Fruit fly (Drosophila melanogaster): ENCODE results near the gene Lk.

The Lk gene

DNA sequence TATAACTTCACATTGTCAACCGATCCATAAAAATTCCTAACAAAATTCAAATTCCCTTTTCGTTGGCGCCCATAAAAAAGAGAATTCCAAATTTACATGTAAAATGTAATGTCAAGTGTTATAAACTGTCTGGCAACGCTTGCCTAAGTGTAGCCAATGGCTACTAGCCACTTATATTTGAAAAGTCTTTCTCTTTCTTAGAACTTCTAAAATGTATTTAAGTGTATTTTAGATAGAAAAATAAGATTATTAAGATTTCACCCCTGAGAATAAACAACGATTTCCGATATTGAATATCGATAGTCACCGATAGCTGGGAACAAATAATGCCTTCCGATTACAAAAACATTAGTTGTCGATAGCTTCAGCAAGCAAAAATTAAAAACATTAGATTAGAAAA lies 905 bp downstream of the Lk start, which contains the start of gene CG34039 (continued):
- TF ChIP-seq lbe (GFP tag; optimal IDR thresholded peaks at IDR 0.05), result peak; percentile 6
- no peak for TF ChIP-seq pita (GFP tag; optimal IDR thresholded peaks at IDR 0.05)
- TF ChIP-seq CG43689 (GFP tag; IDR thresholded peaks at IDR 0.05), result no peak
- no peak for TF ChIP-seq CG9437 (GFP tag; optimal IDR thresholded peaks at IDR 0.05)
- TF ChIP-seq CG14667 (GFP tag; IDR thresholded peaks at IDR 0.05), result no peak
- peak; percentile 71 for TF ChIP-seq pzg (GFP tag; optimal IDR thresholded peaks at IDR 0.05)
- no peak for TF ChIP-seq NfI (GFP tag; optimal IDR thresholded peaks at IDR 0.05)
- no peak for TF ChIP-seq tx (GFP tag; optimal IDR thresholded peaks at IDR 0.05)
- TF ChIP-seq sna (GFP tag; IDR thresholded peaks at IDR 0.05; ENCODE audit: partially characterized antibody), result peak; percentile 97
- no peak for TF ChIP-seq luna (GFP tag; optimal IDR thresholded peaks at IDR 0.05)
- no peak for TF ChIP-seq ftz-f1 (GFP tag; optimal IDR thresholded peaks at IDR 0.05)
- no peak for TF ChIP-seq CG5180 (GFP tag; optimal IDR thresholded peaks at IDR 0.05)
- no peak for TF ChIP-seq crc (GFP tag; optimal IDR thresholded peaks at IDR 0.05)
- no peak for TF ChIP-seq CG2199 (GFP tag; IDR thresholded peaks at IDR 0.05)
- TF ChIP-seq Hand (GFP tag; optimal IDR thresholded peaks at IDR 0.05), result no peak
- TF ChIP-seq CG8924 (tag; optimal IDR thresholded peaks at IDR 0.05), result peak; percentile 51
- peak in 1 of 2 experiments; percentile 15 for TF ChIP-seq Eip74EF (GFP tag; optimal IDR thresholded peaks at IDR 0.05)
- TF ChIP-seq CG9932 (GFP tag; IDR thresholded peaks at IDR 0.05), result no peak
- TF ChIP-seq gem (tag; optimal IDR thresholded peaks at IDR 0.05), result peak; percentile 41
- no peak for TF ChIP-seq nau (GFP tag; optimal IDR thresholded peaks at IDR 0.05)
- no peak for TF ChIP-seq H15 (GFP tag; IDR thresholded peaks at IDR 0.05)
- TF ChIP-seq her (GFP tag; optimal IDR thresholded peaks at IDR 0.05), result no peak
- no peak for TF ChIP-seq GATAe (GFP tag; conservative IDR thresholded peaks at IDR 0.05)
- TF ChIP-seq zen2 (GFP tag; IDR thresholded peaks at IDR 0.05; ENCODE audit: partially characterized antibody), result no peak; the same call in 2 of the 3 replicates
- peak; percentile 98 for TF ChIP-seq HLH4C (GFP tag; IDR thresholded peaks at IDR 0.05; ENCODE audit: partially characterized antibody)
- TF ChIP-seq odd (GFP tag; optimal IDR thresholded peaks at IDR 0.05), result no peak
- TF ChIP-seq cas (GFP tag; IDR thresholded peaks at IDR 0.05), result no peak
- no peak for TF ChIP-seq Dbx (GFP tag; IDR thresholded peaks at IDR 0.05)
- no peak for TF ChIP-seq tap (tag; optimal IDR thresholded peaks at IDR 0.05)
- no peak for TF ChIP-seq lab (GFP tag; optimal IDR thresholded peaks at IDR 0.05)
- no peak for TF ChIP-seq crp (GFP tag; optimal IDR thresholded peaks at IDR 0.05)
- no peak for TF ChIP-seq Vsx1 (GFP tag; optimal IDR thresholded peaks at IDR 0.05)
- no peak for TF ChIP-seq CG11085 (GFP tag; IDR thresholded peaks at IDR 0.05)
- no peak for TF ChIP-seq CG17186 (GFP tag; optimal IDR thresholded peaks at IDR 0.05)
- TF ChIP-seq CG8290 (GFP tag; optimal IDR thresholded peaks at IDR 0.05), result peak; percentile 50
- TF ChIP-seq CG8290 (tag; optimal IDR thresholded peaks at IDR 0.05), result peak in 1 of 2 experiments; percentile 70
- TF ChIP-seq Sox102F (GFP tag; optimal IDR thresholded peaks at IDR 0.05), result no peak
- TF ChIP-seq CG33557 (GFP tag; optimal IDR thresholded peaks at IDR 0.05), result no peak
- peak; percentile 93 for TF ChIP-seq CG2129 (GFP tag; IDR thresholded peaks at IDR 0.05; ENCODE audit: partially characterized antibody)
- peak; percentile 93 for TF ChIP-seq Nf-YC (tag; optimal IDR thresholded peaks at IDR 0.05)
- TF ChIP-seq CG42726 (GFP tag; IDR thresholded peaks at IDR 0.05; ENCODE audit: partially characterized antibody), result peak; percentile 74; the same call in 1 of the 2 replicates
- no peak for TF ChIP-seq CG4404 (GFP tag; IDR thresholded peaks at IDR 0.05)
- no peak for TF ChIP-seq CG32532 (GFP tag; IDR thresholded peaks at IDR 0.05)
- no peak for TF ChIP-seq Atf6 (GFP tag; IDR thresholded peaks at IDR 0.05)
- no peak for TF ChIP-seq CG10431 (GFP tag; optimal IDR thresholded peaks at IDR 0.05)
- TF ChIP-seq mirr (GFP tag; optimal IDR thresholded peaks at IDR 0.05), result no peak
- peak; percentile 94 for TF ChIP-seq vnd (GFP tag; IDR thresholded peaks at IDR 0.05; ENCODE audit: partially characterized antibody)
- TF ChIP-seq wor (GFP tag; IDR thresholded peaks at IDR 0.05), result no peak
- TF ChIP-seq lmd (GFP tag; IDR thresholded peaks at IDR 0.05), result no peak
- peak; percentile 88 for TF ChIP-seq BEAF-32 (GFP tag; optimal IDR thresholded peaks at IDR 0.05)
